Worm (Caenorhabditis elegans) whole organism, L3 larva: Measurements from ENCODE around the gene cox-10.

Experiments
- ceh-9 ChIP-seq: sonication (generic microtip); optimal IDR thresholded peaks from 2 replicates; lab custom pipeline; 2018; ENCODE audit warnings: missing biosample characterization, missing genetic modification characterization
- elt-1 ChIP-seq: fragments of 150-350 bp; optimal IDR thresholded peaks from 2 replicates; lab custom pipeline; 2014; ENCODE audit warnings: missing biosample characterization, missing genetic modification characterization
- nhr-12 ChIP-seq: fragments of 150-350 bp; optimal IDR thresholded peaks from 2 replicates; lab custom pipeline; 2014; ENCODE audit warnings: missing biosample characterization, missing genetic modification characterization
- nhr-28 ChIP-seq: fragments of 150-350 bp; optimal IDR thresholded peaks from 2 replicates; lab custom pipeline; 2014; ENCODE audit warnings: missing biosample characterization, missing genetic modification characterization
- nhr-76 ChIP-seq: fragments of 150-350 bp; sonication (generic microtip); optimal IDR thresholded peaks from 5 replicates; lab custom pipeline; 2014; ENCODE audit warnings: missing biosample characterization, missing genetic modification characterization
- skn-1 ChIP-seq: fragments of 150-350 bp; optimal IDR thresholded peaks from 2 replicates; lab custom pipeline; 2014; ENCODE audit warnings: missing biosample characterization, missing genetic modification characterization

ce11 chrII:12671892-12672291 lies 7.9 kb upstream of the cox-10 start:
- TF ChIP-seq ceh-9 (tag; lab: Kevin White, UChicago), result no peak
- TF ChIP-seq nhr-28, result no peak
- no peak for TF ChIP-seq elt-1 (tag; lab: Kevin White, UChicago)
- no peak for TF ChIP-seq skn-1 (tag; lab: Kevin White, UChicago)
- no peak for TF ChIP-seq nhr-12 (tag; lab: Kevin White, UChicago)
- TF ChIP-seq nhr-76 (tag; lab: Kevin White, UChicago), result no peak
